Worm (Caenorhabditis elegans) whole organism, L1 larva: ENCODE results near the gene cpg-8.

Experiments used
- ceh-8 ChIP-seq: fragments of 200-800 bp; sonication (Bioruptor generic); optimal IDR thresholded peaks from 2 replicates; lab custom pipeline; 2018; ENCODE audit warnings: mild to moderate bottlenecking, missing genetic modification characterization, moderate library complexity, missing compliant biosample characterization
- hlh-4 ChIP-seq: sonication (generic microtip); optimal IDR thresholded peaks from 2 replicates; lab custom pipeline; 2016; ENCODE audit warnings: mild to moderate bottlenecking, missing genetic modification characterization, missing compliant biosample characterization
- ztf-11 ChIP-seq, 2 experiments: sonication (generic microtip); optimal IDR thresholded peaks; 2 replicates each; lab custom pipeline; 2016 to 2017; ENCODE audit warnings: missing genetic modification characterization in 2 of 2, missing biosample characterization in 1 of 2, missing compliant biosample characterization in 1 of 2

DNA sequence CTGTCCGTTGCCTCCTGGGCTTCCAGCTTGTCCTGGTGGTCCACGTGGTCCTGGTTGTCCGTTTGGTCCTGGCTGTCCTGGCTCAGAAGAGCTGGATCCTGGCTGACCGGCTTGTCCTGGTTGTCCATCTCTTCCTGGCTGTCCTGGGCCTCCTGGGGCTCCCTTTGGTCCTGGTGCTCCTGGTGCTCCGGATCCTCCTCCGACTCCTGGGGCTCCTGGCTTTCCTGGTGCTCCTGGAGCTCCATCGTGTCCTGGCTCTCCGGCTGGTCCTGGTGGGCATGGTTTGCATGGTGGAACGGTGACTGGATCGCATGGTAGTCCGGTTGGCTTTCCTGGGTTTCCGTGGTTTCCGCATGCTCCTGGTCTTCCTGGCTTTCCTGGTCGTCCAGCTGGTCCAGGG, 39.1 kb downstream of the cpg-8 start:
- TF ChIP-seq ceh-8 (peak; percentile 49), hlh-4 (no peak), ztf-11 (tag; optimal IDR thresholded peaks at IDR 0.05; lab: Kevin White, UChicago) (no peak)
